Worm (Caenorhabditis elegans) whole organism, L3 larva: Measurements from ENCODE around the gene R10E4.1.

Experiments used
- R02D3.7 ChIP-seq: fragments of 150-350 bp; optimal IDR thresholded peaks from 2 replicates; lab custom pipeline; 2014; ENCODE audit warnings: missing biosample characterization, missing genetic modification characterization
- aly-2 ChIP-seq: fragments of 150-350 bp; optimal IDR thresholded peaks from 2 replicates; lab custom pipeline; 2014; ENCODE audit warnings: missing biosample characterization, missing genetic modification characterization
- ama-1 ChIP-seq: fragments of 150-350 bp; optimal IDR thresholded peaks from 2 replicates; lab custom pipeline; 2018
- ceh-16 ChIP-seq: sonication (generic microtip); optimal IDR thresholded peaks from 2 replicates; lab custom pipeline; 2017; ENCODE audit warnings: missing biosample characterization, missing genetic modification characterization
- ceh-28 ChIP-seq: fragments of 150-350 bp; optimal IDR thresholded peaks from 2 replicates; lab custom pipeline; 2014; ENCODE audit warnings: missing biosample characterization, missing genetic modification reagents, missing genetic modification characterization
- egl-27 ChIP-seq: sonication (generic microtip); optimal IDR thresholded peaks from 4 replicates; lab custom pipeline; 2017; ENCODE audit warnings: missing biosample characterization, missing genetic modification reagents, missing genetic modification characterization
- egl-5 ChIP-seq: fragments of 150-350 bp; optimal IDR thresholded peaks from 2 replicates; lab custom pipeline; 2017; ENCODE audit warnings: missing biosample characterization, missing genetic modification reagents, missing genetic modification characterization, inconsistent platforms
- elt-1 ChIP-seq: fragments of 150-350 bp; optimal IDR thresholded peaks from 2 replicates; lab custom pipeline; 2014; ENCODE audit warnings: missing biosample characterization, missing genetic modification characterization
- elt-3 ChIP-seq, 3 experiments: fragments of 150-350 bp in 1 of 3; sonication (generic microtip) in 2 of 3; optimal IDR thresholded peaks; 2 replicates in 2 of 3; 4 replicates in 1 of 3; lab custom pipeline; 2014 to 2017; ENCODE audit warnings: missing biosample characterization in 3 of 3, missing genetic modification characterization in 3 of 3
- eor-1 ChIP-seq, 2 experiments: fragments of 150-350 bp; optimal IDR thresholded peaks; 2 replicates each; lab custom pipeline; 2014 to 2018; ENCODE audit warnings: missing biosample characterization in 2 of 2, missing genetic modification characterization in 2 of 2
- fkh-10 ChIP-seq: sonication (generic microtip); optimal IDR thresholded peaks from 2 replicates; lab custom pipeline; 2017; ENCODE audit warnings: missing biosample characterization, missing genetic modification reagents, missing genetic modification characterization
- fkh-2 ChIP-seq: fragments of 150-350 bp; optimal IDR thresholded peaks from 2 replicates; lab custom pipeline; 2014; ENCODE audit warnings: missing biosample characterization, missing genetic modification reagents, missing genetic modification characterization
- fos-1 ChIP-seq: fragments of 150-350 bp; optimal IDR thresholded peaks from 2 replicates; lab custom pipeline; 2014; ENCODE audit warnings: missing biosample characterization, missing genetic modification characterization
- hmg-11 ChIP-seq: sonication (generic microtip); optimal IDR thresholded peaks from 2 replicates; lab custom pipeline; 2016; ENCODE audit warnings: missing genetic modification characterization, missing compliant biosample characterization
- jun-1 ChIP-seq: fragments of 150-350 bp; optimal IDR thresholded peaks from 2 replicates; lab custom pipeline; 2014; ENCODE audit warnings: missing biosample characterization, missing genetic modification reagents, missing genetic modification characterization
- lin-15B ChIP-seq: fragments of 150-350 bp; optimal IDR thresholded peaks from 2 replicates; lab custom pipeline; 2014; ENCODE audit warnings: missing biosample characterization, missing genetic modification characterization
- mml-1 ChIP-seq: fragments of 150-350 bp; sonication (generic microtip); optimal IDR thresholded peaks from 3 replicates; lab custom pipeline; 2014; ENCODE audit warnings: missing biosample characterization, missing genetic modification characterization
- nfya-1 ChIP-seq: sonication (generic microtip); optimal IDR thresholded peaks from 2 replicates; lab custom pipeline; 2017; ENCODE audit warnings: missing genetic modification characterization, mild to moderate bottlenecking, missing compliant biosample characterization, antibody characterized with exemption, moderate library complexity; ENCODE audit not compliant: insufficient read depth
- nhr-11 ChIP-seq: fragments of 150-350 bp; optimal IDR thresholded peaks from 2 replicates; lab custom pipeline; 2014; ENCODE audit warnings: missing biosample characterization, missing genetic modification characterization
- nhr-23 ChIP-seq: fragments of 150-350 bp; optimal IDR thresholded peaks from 2 replicates; lab custom pipeline; 2014; ENCODE audit warnings: missing biosample characterization, missing genetic modification reagents, missing genetic modification characterization
- nhr-237 ChIP-seq: fragments of 150-350 bp; optimal IDR thresholded peaks from 2 replicates; lab custom pipeline; 2014; ENCODE audit warnings: missing biosample characterization, missing genetic modification characterization
- nhr-25 ChIP-seq: sonication (generic microtip); optimal IDR thresholded peaks from 2 replicates; lab custom pipeline; 2017; ENCODE audit warnings: missing biosample characterization, missing genetic modification characterization
- nhr-28 ChIP-seq: fragments of 150-350 bp; optimal IDR thresholded peaks from 2 replicates; lab custom pipeline; 2014; ENCODE audit warnings: missing biosample characterization, missing genetic modification characterization
- nhr-43 ChIP-seq: sonication (generic microtip); optimal IDR thresholded peaks from 2 replicates; lab custom pipeline; 2016; ENCODE audit warnings: mild to moderate bottlenecking, missing genetic modification characterization, missing compliant biosample characterization; ENCODE audit not compliant: poor library complexity, severe bottlenecking
- nhr-77 ChIP-seq: fragments of 150-350 bp; optimal IDR thresholded peaks from 2 replicates; lab custom pipeline; 2014; ENCODE audit warnings: missing biosample characterization, missing genetic modification characterization
- pha-4 ChIP-seq: fragments of 150-350 bp; optimal IDR thresholded peaks from 2 replicates; lab custom pipeline; 2014; ENCODE audit warnings: missing biosample characterization, missing genetic modification reagents, missing genetic modification characterization
- pqm-1 ChIP-seq: fragments of 150-350 bp; optimal IDR thresholded peaks from 2 replicates; lab custom pipeline; 2017; ENCODE audit warnings: missing biosample characterization, missing genetic modification characterization, inconsistent platforms
- sea-2 ChIP-seq: fragments of 150-350 bp; sonication (generic microtip); optimal IDR thresholded peaks from 4 replicates; lab custom pipeline; 2014; ENCODE audit warnings: missing biosample characterization, missing genetic modification reagents, missing genetic modification characterization
- tbx-2 ChIP-seq: sonication (generic microtip); optimal IDR thresholded peaks from 2 replicates; lab custom pipeline; 2016; ENCODE audit warnings: mild to moderate bottlenecking, missing genetic modification characterization, missing compliant biosample characterization
- unc-39 ChIP-seq: sonication (generic microtip); optimal IDR thresholded peaks from 4 replicates; lab custom pipeline; 2017; ENCODE audit warnings: missing biosample characterization, missing genetic modification characterization
- unc-62 ChIP-seq: fragments of 150-350 bp; sonication (generic microtip); optimal IDR thresholded peaks from 4 replicates; lab custom pipeline; 2014; ENCODE audit warnings: missing biosample characterization, missing genetic modification reagents, missing genetic modification characterization
- zag-1 ChIP-seq: fragments of 150-350 bp; optimal IDR thresholded peaks from 2 replicates; lab custom pipeline; 2014; ENCODE audit warnings: missing biosample characterization, missing genetic modification characterization
- ztf-4 ChIP-seq: fragments of 150-350 bp; optimal IDR thresholded peaks from 2 replicates; lab custom pipeline; 2014; ENCODE audit warnings: missing biosample characterization, missing genetic modification characterization

Gene R10E4.1

DNA sequence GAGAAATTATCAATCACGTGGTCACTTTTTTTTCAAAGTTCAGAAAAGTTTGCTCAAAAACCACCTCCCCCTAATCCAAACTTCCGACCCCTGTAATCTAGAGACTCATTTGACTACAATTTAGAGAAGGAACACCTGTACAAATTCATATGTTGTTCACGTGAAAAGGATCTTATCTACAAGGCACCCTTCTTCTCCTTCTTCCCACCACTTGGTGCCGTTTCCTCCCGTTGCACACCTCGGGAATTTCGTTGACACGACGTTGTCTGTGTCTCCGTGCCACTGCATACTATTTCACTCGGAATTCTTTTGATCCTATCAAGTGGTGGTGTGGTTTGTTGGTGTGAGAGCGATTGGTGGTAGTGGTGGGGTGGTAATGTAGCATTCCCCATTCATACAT, 5.0 kb downstream of the R10E4.1 start:
- TF ChIP-seq zag-1 (tag; lab: Kevin White, UChicago) (no peak), mml-1 (tag; lab: Kevin White, UChicago) (peak; percentile 27)

DNA sequence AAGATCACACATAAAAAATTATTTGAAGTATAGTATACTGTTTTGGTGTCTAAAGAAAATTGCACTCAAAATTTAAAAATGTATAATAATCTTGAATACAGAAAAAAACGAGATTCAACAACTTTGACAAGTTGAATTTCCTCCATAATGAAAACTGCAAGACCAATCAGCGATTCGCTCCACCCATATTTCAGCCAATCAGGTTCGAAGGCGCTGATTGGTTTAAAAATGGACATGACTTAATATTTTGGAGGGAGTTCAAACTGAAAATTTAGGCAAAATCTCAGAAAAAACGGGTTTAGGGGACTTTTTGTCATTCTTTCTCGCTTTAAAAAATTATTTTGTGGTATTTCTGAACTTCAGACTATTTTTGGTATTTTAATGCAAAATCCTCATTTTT, 6.2 kb downstream of the R10E4.1 start:
- TF ChIP-seq lin-15B (tag; lab: Kevin White, UChicago) = peak; percentile 17
- TF ChIP-seq hmg-11 = no peak
- no peak for TF ChIP-seq sea-2
- TF ChIP-seq nhr-25 (tag; lab: Kevin White, UChicago) = no peak
- no peak for TF ChIP-seq nhr-43 (tag; lab: Kevin White, UChicago)
- TF ChIP-seq unc-39 (tag; lab: Kevin White, UChicago) = no peak
- no peak for TF ChIP-seq aly-2 (tag; lab: Kevin White, UChicago)
- no peak for TF ChIP-seq elt-1 (tag; lab: Kevin White, UChicago)
- TF ChIP-seq ceh-16 (tag; lab: Kevin White, UChicago) = no peak
- TF ChIP-seq nfya-1 = peak; percentile 98
- no peak for TF ChIP-seq pha-4 (tag; lab: Kevin White, UChicago)
- TF ChIP-seq ama-1 (lab: Kevin White, UChicago) = no peak
- no peak for TF ChIP-seq egl-5 (tag; lab: Kevin White, UChicago)
- no peak for TF ChIP-seq elt-3 (tag; optimal IDR thresholded peaks at IDR 0.05; lab: Kevin White, UChicago)
- TF ChIP-seq ceh-28 (tag; lab: Kevin White, UChicago) = no peak
- no peak for TF ChIP-seq nhr-28 (tag; lab: Kevin White, UChicago)

DNA sequence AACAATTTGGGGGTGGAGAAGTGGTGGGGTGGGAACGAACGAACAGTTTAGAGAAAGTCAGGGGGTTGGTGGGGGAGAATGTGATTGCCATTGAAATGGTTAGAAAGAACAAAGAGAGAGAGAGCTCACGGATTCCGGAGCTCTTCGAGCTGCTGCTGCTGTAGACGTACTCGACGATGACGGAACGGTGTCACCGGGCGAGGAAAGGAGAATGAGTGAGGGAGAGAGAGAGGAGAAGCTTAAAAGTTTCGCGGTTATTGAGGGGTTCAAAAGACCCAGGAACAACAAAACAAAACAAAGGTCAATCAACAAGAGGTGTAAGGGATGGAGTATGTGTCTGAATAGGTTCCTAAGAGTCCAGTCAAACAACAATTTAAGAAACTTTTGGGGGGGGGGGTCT, 6.7 kb downstream of the R10E4.1 start:
- no peak for TF ChIP-seq nhr-11
- TF ChIP-seq nhr-25 (tag; lab: Kevin White, UChicago) = no peak
- no peak for TF ChIP-seq R02D3.7
- TF ChIP-seq fkh-10 (GFP tag; lab: Kevin White, UChicago) = no peak
- TF ChIP-seq eor-1 (tag; optimal IDR thresholded peaks at IDR 0.05; lab: Kevin White, UChicago) = no peak
- TF ChIP-seq egl-27 (tag; lab: Kevin White, UChicago) = no peak
- TF ChIP-seq zag-1 (tag; lab: Kevin White, UChicago) = no peak
- no peak for TF ChIP-seq nhr-77 (tag; lab: Kevin White, UChicago)
- no peak for TF ChIP-seq pqm-1 (tag; lab: Kevin White, UChicago)
- TF ChIP-seq hmg-11 = no peak
- no peak for TF ChIP-seq unc-62 (GFP tag; lab: Kevin White, UChicago)
- TF ChIP-seq fkh-2 (tag; lab: Kevin White, UChicago) = no peak
- no peak for TF ChIP-seq nhr-237
- no peak for TF ChIP-seq ama-1 (lab: Kevin White, UChicago)
- TF ChIP-seq fos-1 (tag; lab: Kevin White, UChicago) = no peak
- TF ChIP-seq ztf-4 (tag; lab: Kevin White, UChicago) = no peak
- TF ChIP-seq nhr-23 (tag; lab: Kevin White, UChicago) = no peak

DNA sequence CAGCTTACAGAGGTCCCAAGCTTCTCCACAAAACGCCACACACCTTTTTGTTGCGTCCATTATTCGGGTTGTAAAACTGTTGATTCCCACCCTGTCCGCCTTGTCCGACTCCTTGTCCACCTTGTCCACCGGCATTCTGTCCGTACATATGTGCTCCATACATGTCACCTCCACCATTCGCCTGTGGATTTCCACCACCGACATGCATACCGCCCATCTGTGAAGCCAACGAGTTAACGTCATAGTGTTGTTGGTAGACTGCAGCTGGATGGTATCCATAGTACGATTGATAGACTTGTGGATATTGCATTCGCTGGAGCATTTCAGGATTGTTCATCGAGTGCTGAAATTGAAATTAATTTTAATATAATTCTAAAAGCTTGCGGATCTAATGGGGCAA, 8.2 kb downstream of the R10E4.1 start:
- TF ChIP-seq elt-3 (tag; optimal IDR thresholded peaks at IDR 0.05; lab: Kevin White, UChicago) = no peak
- TF ChIP-seq tbx-2 (tag; lab: Kevin White, UChicago) = no peak
- no peak for TF ChIP-seq fkh-10 (GFP tag; lab: Kevin White, UChicago)
- no peak for TF ChIP-seq nhr-23 (tag; lab: Kevin White, UChicago)
- no peak for TF ChIP-seq fos-1 (tag; lab: Kevin White, UChicago)

DNA sequence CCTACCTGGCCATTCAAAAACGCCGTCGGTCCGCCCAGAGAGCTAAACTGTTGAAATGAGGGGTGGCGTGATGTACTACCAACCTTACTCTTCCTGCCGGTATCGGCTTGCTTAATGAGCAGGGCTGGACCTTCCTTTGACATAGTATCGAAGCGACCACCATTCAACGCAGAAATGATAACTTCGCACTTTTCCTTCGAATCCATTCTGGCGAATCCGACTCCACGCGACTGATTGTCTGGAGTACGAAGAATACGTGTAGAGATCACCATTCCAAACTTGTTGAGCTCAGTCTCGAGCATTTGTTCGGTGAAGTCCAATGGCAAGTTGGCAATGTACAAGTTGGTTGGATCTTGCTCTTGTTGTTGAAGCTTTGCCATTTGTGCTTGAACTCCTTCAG, 8.7 kb downstream of the R10E4.1 start:
- TF ChIP-seq unc-39 (tag; lab: Kevin White, UChicago) (no peak), nhr-77 (tag; lab: Kevin White, UChicago) (no peak), fkh-2 (tag; lab: Kevin White, UChicago) (no peak), jun-1 (no peak)
